Fruit fly (Drosophila melanogaster) S2 (cell line): ENCODE data around the gene CG32855.

Experiments
- CG8478 ChIP-seq: fragments of >200 bp; optimal IDR thresholded peaks from 2 replicates; lab custom pipeline; 2018
- CTCF ChIP-seq, 2 experiments: fragments of >200 bp; optimal IDR thresholded peaks; 2 replicates each; lab custom pipeline; 2018

The CG32855 gene

dm6 chr3R:16042137-16042899 lies 38.5 kb downstream of the CG32855 start:
- TF ChIP-seq CTCF (optimal IDR thresholded peaks at IDR 0.05; lab: Kevin White, UChicago): no peak
- no peak for TF ChIP-seq CG8478 (lab: Kevin White, UChicago)

DNA sequence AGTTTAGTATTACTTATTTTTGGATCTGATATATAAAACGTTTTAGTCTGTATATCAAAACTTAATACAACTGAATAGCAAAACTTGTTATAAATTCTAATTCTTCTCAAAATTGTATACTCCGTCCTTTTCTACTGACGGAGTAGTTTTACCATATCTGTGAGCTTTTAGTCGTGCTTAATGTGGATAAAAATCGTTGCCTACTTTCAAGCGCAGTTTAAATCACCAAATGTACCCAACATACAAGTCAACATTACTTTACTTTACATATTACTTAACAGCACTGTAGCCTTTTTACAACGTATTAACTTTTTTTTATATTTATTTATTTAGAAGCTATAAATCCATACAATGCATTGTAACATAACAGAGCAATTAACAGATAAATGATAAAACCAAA lies 39.9 kb downstream of the CG32855 start:
- TF ChIP-seq CG8478 (lab: Kevin White, UChicago) (no peak), CTCF (optimal IDR thresholded peaks at IDR 0.05; lab: Kevin White, UChicago) (peak in 1 of 2 experiments; percentile 54)

- TF ChIP-seq CG8478 (lab: Kevin White, UChicago): no peak
- TF ChIP-seq CTCF (optimal IDR thresholded peaks at IDR 0.05; lab: Kevin White, UChicago): no peak
Observed at dm6 chr3R:16039557-16039956, 41.2 kb downstream of the CG32855 start.

dm6 chr3R:16038049-16038448 lies 42.7 kb downstream of the CG32855 start:
- TF ChIP-seq CTCF (optimal IDR thresholded peaks at IDR 0.05; lab: Kevin White, UChicago): no peak
- TF ChIP-seq CG8478 (lab: Kevin White, UChicago): no peak

dm6 chr3R:16034186-16034585 lies 46.6 kb downstream of the CG32855 start:
- TF ChIP-seq CTCF (optimal IDR thresholded peaks at IDR 0.05; lab: Kevin White, UChicago) (no peak), CG8478 (lab: Kevin White, UChicago) (no peak)

dm6 chr3R:16033727-16034126 lies 47.1 kb downstream of the CG32855 start:
- TF ChIP-seq CG8478 (lab: Kevin White, UChicago): no peak
- no peak for TF ChIP-seq CTCF (optimal IDR thresholded peaks at IDR 0.05; lab: Kevin White, UChicago)

- TF ChIP-seq CG8478 (lab: Kevin White, UChicago): no peak
- TF ChIP-seq CTCF (optimal IDR thresholded peaks at IDR 0.05; lab: Kevin White, UChicago): no peak
Observed at dm6 chr3R:16030445-16030844, 50.3 kb downstream of the CG32855 start.

- TF ChIP-seq CTCF (optimal IDR thresholded peaks at IDR 0.05; lab: Kevin White, UChicago): no peak
- no peak for TF ChIP-seq CG8478 (lab: Kevin White, UChicago)
Observed at dm6 chr3R:16029584-16029983, 51.2 kb downstream of the CG32855 start.
